Fruit fly (Drosophila melanogaster) whole organism, pupa: ENCODE data around the gene CG14395.

Experiments
- CG12605 ChIP-seq: fragments of 200-800 bp; sonication (Bioruptor generic); IDR thresholded peaks from 2 replicates; pipeline ENCODE4 v1.3.6; 2022; ENCODE audit warnings: missing biosample characterization, missing genetic modification characterization
- CG13204 ChIP-seq: fragments of 200-800 bp; sonication (Bioruptor generic); optimal IDR thresholded peaks from 2 replicates; lab custom pipeline; 2018; ENCODE audit warnings: missing biosample characterization, mild to moderate bottlenecking, missing genetic modification characterization, moderate library complexity
- CG14655 ChIP-seq: fragments of 200-800 bp; sonication (Bioruptor generic); optimal IDR thresholded peaks from 3 replicates; lab custom pipeline; 2017; ENCODE audit warnings: mild to moderate bottlenecking, missing biosample characterization, missing genetic modification reagents, missing genetic modification characterization
- CG17806 ChIP-seq: fragments of 200-800 bp; sonication (Bioruptor generic); optimal IDR thresholded peaks from 2 replicates; lab custom pipeline; 2018; ENCODE audit warnings: missing biosample characterization, mild to moderate bottlenecking, missing genetic modification characterization, moderate library complexity
- CG32121 ChIP-seq: fragments of 200-800 bp; sonication (Bioruptor generic); IDR thresholded peaks from 2 replicates; pipeline ENCODE4 v1.3.6; 2022; ENCODE audit warnings: missing biosample characterization, missing genetic modification characterization
- CG34367 ChIP-seq: fragments of 200-800 bp; sonication (Bioruptor generic); optimal IDR thresholded peaks from 2 replicates; lab custom pipeline; 2018; ENCODE audit warnings: missing biosample characterization, mild to moderate bottlenecking, missing genetic modification characterization
- CG9948 ChIP-seq: fragments of 200-800 bp; sonication (Bioruptor generic); optimal IDR thresholded peaks from 2 replicates; lab custom pipeline; 2018; ENCODE audit warnings: missing biosample characterization, mild to moderate bottlenecking, missing genetic modification characterization, moderate library complexity
- D1 ChIP-seq: fragments of 200-800 bp; sonication (Bioruptor generic); optimal IDR thresholded peaks from 2 replicates; lab custom pipeline; 2018; ENCODE audit warnings: missing biosample characterization, mild to moderate bottlenecking, missing genetic modification characterization, moderate library complexity
- EcR ChIP-seq: fragments of 200-800 bp; sonication (Bioruptor generic); optimal IDR thresholded peaks from 3 replicates; lab custom pipeline; 2019; ENCODE audit warnings: missing biosample characterization, missing genetic modification characterization, mild to moderate bottlenecking, moderate library complexity, missing genetic modification reagents
- Snoo ChIP-seq: fragments of 200-800 bp; sonication (Bioruptor generic); optimal IDR thresholded peaks from 3 replicates; lab custom pipeline; 2017; ENCODE audit warnings: missing biosample characterization, mild to moderate bottlenecking, missing genetic modification characterization, inconsistent platforms
- fd96Ca ChIP-seq: fragments of 200-800 bp; sonication (Bioruptor generic); IDR thresholded peaks from 3 replicates; pipeline ENCODE4 v1.3.6; 2022; ENCODE audit warnings: missing biosample characterization, missing genetic modification characterization
- gl ChIP-seq: fragments of 200-800 bp; sonication (Bioruptor generic); optimal IDR thresholded peaks from 2 replicates; lab custom pipeline; 2018; ENCODE audit warnings: missing biosample characterization, mild to moderate bottlenecking, missing genetic modification characterization

DNA sequence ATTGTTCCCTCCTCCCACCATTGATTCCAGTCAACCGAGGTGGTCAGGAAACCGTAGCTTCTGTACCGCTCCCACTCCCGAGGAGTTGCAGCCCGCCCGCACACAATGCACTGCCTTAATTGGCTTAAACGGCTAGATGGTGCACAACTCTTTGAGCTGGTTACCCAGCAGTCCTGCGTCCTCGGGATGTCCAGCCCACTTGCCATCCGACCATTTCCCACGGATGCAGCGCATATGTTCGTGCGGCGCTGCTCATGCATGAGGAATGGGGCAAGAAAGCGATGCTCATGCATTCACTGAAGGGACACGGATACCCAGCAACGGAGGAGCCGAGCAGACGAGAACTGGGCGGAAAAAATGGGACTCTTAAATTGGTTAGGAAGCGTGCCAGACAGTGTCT, 47.1 kb upstream of the CG14395 start:
- TF ChIP-seq EcR (GFP tag; lab: Kevin White, UChicago) (no peak), fd96Ca (GFP tag; lab: Robert Waterston, UW) (no peak), CG13204 (GFP tag; lab: Kevin White, UChicago) (no peak), CG34367 (no peak), D1 (no peak), CG17806 (tag; lab: Kevin White, UChicago) (no peak), CG9948 (tag; lab: Kevin White, UChicago) (no peak), CG12605 (GFP tag; lab: Robert Waterston, UW) (no peak), gl (tag; lab: Kevin White, UChicago) (no peak), CG14655 (no peak), CG32121 (no peak), Snoo (tag; lab: Kevin White, UChicago) (no peak)
